Fruit fly (Drosophila melanogaster) whole organism: ENCODE measurements around the gene mbo.

Experiments
- CG8478 ChIP-seq: fragments of >200 bp; optimal IDR thresholded peaks from 2 replicates; lab custom pipeline; 2018; ENCODE audit warnings: inconsistent platforms
- Dll ChIP-seq: fragments of >200 bp; optimal IDR thresholded peaks from 2 replicates; lab custom pipeline; 2017
- EcR ChIP-seq, 2 experiments: fragments of >200 bp; optimal IDR thresholded peaks; 2 replicates each; lab custom pipeline; 2017; ENCODE audit warnings: missing biosample characterization in 2 of 2, missing genetic modification characterization in 2 of 2, missing genetic modification reagents in 2 of 2
- pan ChIP-seq: fragments of >200 bp; optimal IDR thresholded peaks from 2 replicates; lab custom pipeline; 2017
- psq ChIP-seq: fragments of >200 bp; optimal IDR thresholded peaks from 2 replicates; lab custom pipeline; 2017
- usp ChIP-seq: fragments of >200 bp; optimal IDR thresholded peaks from 2 replicates; lab custom pipeline; 2017; ENCODE audit warnings: missing biosample characterization, missing genetic modification characterization, mixed read lengths

The mbo gene

DNA sequence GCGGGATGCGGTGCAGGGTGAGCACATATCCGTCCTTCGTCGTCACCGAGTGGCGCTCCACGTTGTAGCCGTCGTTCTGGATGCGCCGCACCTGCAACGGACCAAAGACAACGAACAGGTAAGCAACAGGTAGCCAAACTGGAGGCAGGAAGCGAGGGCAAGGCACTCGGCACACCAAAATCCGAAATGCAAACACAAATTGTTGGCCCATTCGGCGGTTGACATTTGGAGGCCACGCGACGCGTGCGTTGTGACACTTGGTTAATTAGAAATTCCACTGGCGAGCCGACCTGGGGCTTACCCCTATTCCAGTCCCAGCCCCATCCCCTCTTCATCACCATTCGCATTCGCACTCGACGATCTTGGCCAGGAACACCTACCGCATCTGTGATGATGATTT is 37.2 kb downstream of the mbo start:
- TF ChIP-seq psq (lab: Kevin White, UChicago) (no peak), CG8478 (lab: Kevin White, UChicago) (no peak), pan (lab: Kevin White, UChicago) (no peak), usp (GFP tag; lab: Kevin White, UChicago) (no peak), EcR (GFP tag; optimal IDR thresholded peaks at IDR 0.05; lab: Kevin White, UChicago) (no peak), Dll (lab: Kevin White, UChicago) (no peak)

DNA sequence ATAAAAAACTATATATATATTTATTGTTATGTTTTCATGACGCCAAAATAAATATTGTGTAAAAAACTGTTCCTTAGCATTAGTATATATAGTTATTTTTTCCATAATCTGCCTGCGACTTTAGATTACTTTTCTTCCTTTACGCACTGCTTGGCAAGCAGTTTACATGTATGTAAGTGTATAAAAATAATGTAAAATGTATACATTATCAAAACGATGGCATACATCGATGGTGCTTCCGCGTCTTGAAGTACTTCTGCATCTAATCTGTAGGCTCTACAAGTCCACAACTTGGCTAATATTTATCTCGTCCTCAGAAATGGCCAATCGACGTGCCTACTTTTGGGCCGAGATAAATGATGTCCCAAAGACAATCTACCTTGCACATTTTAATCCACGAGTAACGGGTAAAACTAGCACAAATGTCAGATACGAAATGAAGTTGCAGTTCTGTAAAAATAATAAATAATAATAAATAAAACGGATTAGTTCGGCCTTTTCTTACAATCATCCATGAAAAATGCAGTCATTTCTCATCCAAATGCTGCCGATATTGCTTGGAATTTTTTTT is 40.8 kb downstream of the mbo start, which contains the start of gene CG11608:
CG11608 (plus strand) TSS at position 521 of the 571 bp plus-strand sequence.
- TF ChIP-seq psq (lab: Kevin White, UChicago): no peak
- TF ChIP-seq EcR (GFP tag; optimal IDR thresholded peaks at IDR 0.05; lab: Kevin White, UChicago): no peak
- TF ChIP-seq usp (GFP tag; lab: Kevin White, UChicago): no peak
- TF ChIP-seq CG8478 (lab: Kevin White, UChicago): no peak

dm6 chr3R:12636240-12636639 is 42.6 kb downstream of the mbo start, which contains the start of gene CG11600:
Gene CG11600 (plus strand): TSS chr3R:12636540.
- TF ChIP-seq CG8478 (lab: Kevin White, UChicago): no peak
- no peak for TF ChIP-seq Dll (lab: Kevin White, UChicago)
- no peak for TF ChIP-seq pan (lab: Kevin White, UChicago)
- TF ChIP-seq EcR (GFP tag; optimal IDR thresholded peaks at IDR 0.05; lab: Kevin White, UChicago): no peak
- no peak for TF ChIP-seq psq (lab: Kevin White, UChicago)
- TF ChIP-seq usp (GFP tag; lab: Kevin White, UChicago): no peak

dm6 chr3R:12634617-12635016 is 44.2 kb downstream of the mbo start, which contains the start of gene CG11598:
Gene CG11598 (plus strand): TSS chr3R:12634917.
- TF ChIP-seq usp (GFP tag; lab: Kevin White, UChicago) (no peak), CG8478 (lab: Kevin White, UChicago) (no peak), Dll (lab: Kevin White, UChicago) (no peak), pan (lab: Kevin White, UChicago) (no peak), EcR (GFP tag; optimal IDR thresholded peaks at IDR 0.05; lab: Kevin White, UChicago) (no peak), psq (lab: Kevin White, UChicago) (no peak)

DNA sequence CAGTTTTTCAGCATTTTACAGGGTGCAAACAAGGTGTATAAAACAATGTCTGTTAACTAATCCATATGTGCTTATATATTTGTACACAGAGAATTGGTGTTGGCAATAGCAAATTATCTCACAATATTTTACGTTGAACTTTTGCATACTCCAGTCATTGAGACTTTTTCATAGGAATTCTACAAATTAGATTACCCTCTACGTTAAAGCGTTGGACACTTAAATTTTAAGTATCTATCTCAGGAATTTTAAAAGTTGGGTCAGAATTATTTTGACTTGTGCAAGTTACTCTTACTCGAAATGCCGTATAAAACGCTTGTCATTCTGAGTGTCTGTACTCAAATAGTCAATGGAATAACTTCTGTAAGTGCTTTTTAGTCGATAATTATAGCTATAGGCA is 45.8 kb downstream of the mbo start, which contains the start of gene CG18530:
CG18530 (plus strand) TSS at position 301 of the 400 bp plus-strand sequence.
- TF ChIP-seq pan (lab: Kevin White, UChicago) (no peak), usp (GFP tag; lab: Kevin White, UChicago) (no peak), psq (lab: Kevin White, UChicago) (no peak), CG8478 (lab: Kevin White, UChicago) (no peak), Dll (lab: Kevin White, UChicago) (no peak), EcR (GFP tag; optimal IDR thresholded peaks at IDR 0.05; lab: Kevin White, UChicago) (no peak)

DNA sequence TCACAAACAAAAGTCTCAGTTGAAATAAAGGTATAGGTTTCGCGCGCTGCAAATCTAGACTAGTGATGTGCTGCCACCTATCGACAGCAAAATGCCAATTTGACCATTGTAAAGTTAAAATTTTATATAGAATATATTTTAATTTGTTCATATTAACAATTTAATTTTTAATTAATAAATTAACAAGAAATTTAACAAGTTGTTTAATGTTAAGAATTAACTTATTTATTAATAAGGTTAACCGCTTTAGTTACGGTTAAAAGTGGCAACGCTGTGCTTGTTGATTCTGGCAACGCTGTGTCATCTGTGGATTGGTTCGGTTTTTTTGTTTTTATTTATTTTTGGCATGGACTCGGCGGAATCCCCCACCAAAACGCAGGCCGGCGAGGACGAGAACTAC is 48.5 kb downstream of the mbo start, which contains the start of gene Not10:
Not10 (plus strand) TSS at position 279 of the 400 bp plus-strand sequence.
- no peak for TF ChIP-seq CG8478 (lab: Kevin White, UChicago)
- no peak for TF ChIP-seq Dll (lab: Kevin White, UChicago)
- no peak for TF ChIP-seq EcR (GFP tag; optimal IDR thresholded peaks at IDR 0.05; lab: Kevin White, UChicago)
- no peak for TF ChIP-seq pan (lab: Kevin White, UChicago)
- no peak for TF ChIP-seq psq (lab: Kevin White, UChicago)
- TF ChIP-seq usp (GFP tag; lab: Kevin White, UChicago): no peak

DNA sequence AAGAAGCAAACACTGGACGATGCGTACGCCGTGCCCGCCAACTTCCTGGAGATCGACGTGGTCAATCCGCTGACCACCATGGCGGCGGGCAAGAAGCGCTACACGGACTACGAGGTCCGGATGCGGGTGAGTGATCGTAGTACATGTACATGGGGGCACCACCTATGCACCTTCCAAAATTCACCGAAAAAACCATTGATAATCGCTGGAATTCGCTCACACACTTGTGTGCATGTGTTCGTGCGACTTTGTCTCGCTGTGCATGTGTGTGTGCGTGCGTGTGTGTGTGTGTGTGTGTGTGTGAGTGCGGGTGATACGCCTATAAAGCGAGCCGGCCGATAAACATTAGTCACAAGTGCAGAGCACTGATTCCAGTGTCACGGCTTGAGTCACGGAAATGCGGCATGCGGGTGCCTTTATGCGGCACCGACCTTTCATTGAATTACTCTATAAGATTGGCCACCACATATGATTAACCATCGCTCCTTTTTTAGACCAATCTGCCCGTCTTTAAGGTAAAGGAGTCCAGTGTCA is 50.4 kb downstream of the mbo start:
- TF ChIP-seq Dll (lab: Kevin White, UChicago) (no peak), CG8478 (lab: Kevin White, UChicago) (peak; percentile 9)

dm6 chr3R:12627691-12628148 is 51.1 kb downstream of the mbo start, which contains the start of the genes Vha55 and Snx3:
Gene Vha55 (minus strand): TSS chr3R:12627829.
Gene Snx3 (plus strand): TSS chr3R:12628031.
- TF ChIP-seq EcR (GFP tag; optimal IDR thresholded peaks at IDR 0.05; lab: Kevin White, UChicago) (no peak), psq (lab: Kevin White, UChicago) (no peak), Dll (lab: Kevin White, UChicago) (no peak), pan (lab: Kevin White, UChicago) (no peak), CG8478 (lab: Kevin White, UChicago) (no peak), usp (GFP tag; lab: Kevin White, UChicago) (no peak)

- TF ChIP-seq Dll (lab: Kevin White, UChicago): no peak
- TF ChIP-seq CG8478 (lab: Kevin White, UChicago): no peak
- TF ChIP-seq psq (lab: Kevin White, UChicago): no peak
- no peak for TF ChIP-seq EcR (GFP tag; optimal IDR thresholded peaks at IDR 0.05; lab: Kevin White, UChicago)
These were observed 52.0 kb downstream of the mbo start for dm6 chr3R:12626674-12627382.
